Fruit fly (Drosophila melanogaster): ENCODE data around the gene CG31862.

CG31862 gene

dm6 chr2L:12337162-12337561 is 1.5 kb upstream of the CG31862 start (continued):
- no peak for TF ChIP-seq CG1602 (GFP tag; optimal IDR thresholded peaks at IDR 0.05)
- TF ChIP-seq cg (GFP tag; optimal IDR thresholded peaks at IDR 0.05): no peak
- TF ChIP-seq Gug (GFP tag; IDR thresholded peaks at IDR 0.05): no peak
- no peak for TF ChIP-seq ewg (GFP tag; optimal IDR thresholded peaks at IDR 0.05)
- TF ChIP-seq Trl (optimal IDR thresholded peaks at IDR 0.05): no peak
- no peak for TF ChIP-seq Trl (GFP tag; optimal IDR thresholded peaks at IDR 0.05)
- peak; percentile 20 for TF ChIP-seq CG8281 (tag; optimal IDR thresholded peaks at IDR 0.05)
- no peak for TF ChIP-seq Hr39 (optimal IDR thresholded peaks at IDR 0.05)
- peak in 1 of 2 experiments; percentile 50 for TF ChIP-seq bsh (GFP tag; optimal IDR thresholded peaks at IDR 0.05)
- no peak for TF ChIP-seq Meics (GFP tag; optimal IDR thresholded peaks at IDR 0.05)
- TF ChIP-seq unpg (GFP tag; optimal IDR thresholded peaks at IDR 0.05): no peak
- no peak for TF ChIP-seq knrl (GFP tag; IDR thresholded peaks at IDR 0.05; ENCODE audit: partially characterized antibody)
- no peak for TF ChIP-seq ap (GFP tag; IDR thresholded peaks at IDR 0.05)
- no peak for TF ChIP-seq usp (GFP tag; optimal IDR thresholded peaks at IDR 0.05)
- TF ChIP-seq unc-4 (GFP tag; IDR thresholded peaks at IDR 0.05; ENCODE audit: partially characterized antibody): no peak
- TF ChIP-seq ems (GFP tag; optimal IDR thresholded peaks at IDR 0.05): no peak
- no peak for TF ChIP-seq CG8765 (GFP tag; IDR thresholded peaks at IDR 0.05)
- TF ChIP-seq CoRest (tag; optimal IDR thresholded peaks at IDR 0.05): peak; percentile 44
- TF ChIP-seq Doc3 (GFP tag; IDR thresholded peaks at IDR 0.05; ENCODE audit: partially characterized antibody): no peak
- TF ChIP-seq sr (GFP tag; IDR thresholded peaks at IDR 0.05): no peak
- no peak for TF ChIP-seq CG6254 (GFP tag; optimal IDR thresholded peaks at IDR 0.05)
- no peak for TF ChIP-seq Atf6 (GFP tag; IDR thresholded peaks at IDR 0.05)
- TF ChIP-seq CG10462 (GFP tag; optimal IDR thresholded peaks at IDR 0.05): no peak
- TF ChIP-seq esg (GFP tag; conservative IDR thresholded peaks at IDR 0.05): no peak
- no peak for TF ChIP-seq Side (GFP tag; optimal IDR thresholded peaks at IDR 0.05)
- no peak for TF ChIP-seq CG32767 (GFP tag; IDR thresholded peaks at IDR 0.05)
- no peak for TF ChIP-seq CG7357 (GFP tag; IDR thresholded peaks at IDR 0.05)
- no peak for TF ChIP-seq CG31224 (GFP tag; IDR thresholded peaks at IDR 0.05)
- peak; percentile 27 for TF ChIP-seq CG17385 (GFP tag; optimal IDR thresholded peaks at IDR 0.05)
- TF ChIP-seq sob (GFP tag; IDR thresholded peaks at IDR 0.05): no peak
- no peak for TF ChIP-seq CG6654 (GFP tag; optimal IDR thresholded peaks at IDR 0.05)
- TF ChIP-seq CG31441 (GFP tag; IDR thresholded peaks at IDR 0.05): peak; percentile 48; the same call in 1 of the 2 replicates
- TF ChIP-seq phol (tag; optimal IDR thresholded peaks at IDR 0.05): no peak
- TF ChIP-seq wdn (GFP tag; IDR thresholded peaks at IDR 0.05): no peak
- TF ChIP-seq NK7.1 (GFP tag; optimal IDR thresholded peaks at IDR 0.05): no peak
- TF ChIP-seq shn (GFP tag; optimal IDR thresholded peaks at IDR 0.05): no peak
- no peak for TF ChIP-seq CG17912 (GFP tag; optimal IDR thresholded peaks at IDR 0.05)
- no peak for TF ChIP-seq CG31388 (GFP tag; optimal IDR thresholded peaks at IDR 0.05)
- no peak for TF ChIP-seq tap (tag; optimal IDR thresholded peaks at IDR 0.05)
- TF ChIP-seq Hr51 (GFP tag; optimal IDR thresholded peaks at IDR 0.05): peak in 1 of 2 experiments; percentile 24
- peak; percentile 12 for TF ChIP-seq zf30C (GFP tag; optimal IDR thresholded peaks at IDR 0.05)
- TF ChIP-seq Fer2 (tag; optimal IDR thresholded peaks at IDR 0.05): no peak
- no peak for TF ChIP-seq CG4282 (GFP tag; optimal IDR thresholded peaks at IDR 0.05)
- no peak for TF ChIP-seq tx (GFP tag; optimal IDR thresholded peaks at IDR 0.05)
- peak; percentile 43 for TF ChIP-seq CG9727 (GFP tag; optimal IDR thresholded peaks at IDR 0.05)
- no peak for TF ChIP-seq al (GFP tag; IDR thresholded peaks at IDR 0.05)
- TF ChIP-seq Vsx1 (GFP tag; optimal IDR thresholded peaks at IDR 0.05): no peak
- no peak for TF ChIP-seq Poxn (GFP tag; IDR thresholded peaks at IDR 0.05)
- no peak for TF ChIP-seq Xrp1 (GFP tag; IDR thresholded peaks at IDR 0.05)
- no peak for TF ChIP-seq abd-A (tag; optimal IDR thresholded peaks at IDR 0.05)
- TF ChIP-seq CG12659 (GFP tag; optimal IDR thresholded peaks at IDR 0.05): peak; percentile 13
- no peak for TF ChIP-seq croc (GFP tag; conservative IDR thresholded peaks at IDR 0.05)
- TF ChIP-seq CG9817 (tag; optimal IDR thresholded peaks at IDR 0.05): no peak
